Fruit fly (Drosophila melanogaster) whole organism, embryonic: Measurements from ENCODE around the gene ssp3.

Experiments used
- Atf6 ChIP-seq: fragments of 200-800 bp; sonication (Bioruptor generic); IDR thresholded peaks from 2 replicates; pipeline ENCODE4 v1.3.6; 2022; ENCODE audit warnings: missing biosample characterization, missing genetic modification characterization
- CG10654 ChIP-seq: fragments of 200-800 bp; sonication (Bioruptor generic); optimal IDR thresholded peaks from 2 replicates; lab custom pipeline; 2016; ENCODE audit warnings: missing biosample characterization, missing genetic modification characterization
- CG11695 ChIP-seq: fragments of 200-800 bp; sonication (Bioruptor generic); IDR thresholded peaks from 3 replicates; pipeline ENCODE4 v1.3.6; 2022; ENCODE audit warnings: missing biosample characterization, missing genetic modification characterization
- CG12942 ChIP-seq: fragments of 200-800 bp; sonication (Bioruptor generic); optimal IDR thresholded peaks from 3 replicates; lab custom pipeline; 2016; ENCODE audit warnings: missing biosample characterization, missing genetic modification characterization
- CG15073 ChIP-seq: fragments of 200-800 bp; sonication (Bioruptor generic); optimal IDR thresholded peaks from 2 replicates; lab custom pipeline; 2016; ENCODE audit warnings: missing biosample characterization, missing genetic modification characterization
- CG15479 ChIP-seq: fragments of 200-800 bp; sonication (Bioruptor generic); optimal IDR thresholded peaks from 3 replicates; lab custom pipeline; 2019; ENCODE audit warnings: missing biosample characterization, mild to moderate bottlenecking, missing genetic modification characterization, moderate library complexity
- CG17385 ChIP-seq: fragments of 200-800 bp; sonication (Bioruptor generic); optimal IDR thresholded peaks from 3 replicates; lab custom pipeline; 2018; ENCODE audit warnings: missing biosample characterization, mild to moderate bottlenecking, missing genetic modification characterization
- CG2678 ChIP-seq: fragments of 200-800 bp; sonication (Bioruptor generic); optimal IDR thresholded peaks from 3 replicates; lab custom pipeline; 2019; ENCODE audit warnings: missing biosample characterization, mild to moderate bottlenecking, missing genetic modification characterization, moderate library complexity
- CG34376 ChIP-seq: fragments of 200-800 bp; sonication (Bioruptor generic); optimal IDR thresholded peaks from 2 replicates; lab custom pipeline; 2018; ENCODE audit warnings: missing biosample characterization, mild to moderate bottlenecking, missing genetic modification characterization
- CG4328 ChIP-seq: fragments of 200-800 bp; sonication (Bioruptor generic); optimal IDR thresholded peaks from 3 replicates; lab custom pipeline; 2017; ENCODE audit warnings: missing biosample characterization, missing genetic modification reagents, missing genetic modification characterization
- CG4404 ChIP-seq: fragments of 200-800 bp; sonication (Bioruptor generic); IDR thresholded peaks from 2 replicates; pipeline ENCODE4 v1.3.6; 2022; ENCODE audit warnings: missing biosample characterization, missing genetic modification characterization
- CG4820 ChIP-seq: fragments of 200-800 bp; sonication (Bioruptor generic); optimal IDR thresholded peaks from 3 replicates; lab custom pipeline; 2016; ENCODE audit warnings: missing biosample characterization, missing genetic modification characterization
- CG4854 ChIP-seq: fragments of 200-800 bp; sonication (Bioruptor generic); optimal IDR thresholded peaks from 2 replicates; lab custom pipeline; 2016; ENCODE audit warnings: missing biosample characterization, missing genetic modification characterization, inconsistent platforms
- CG5180 ChIP-seq: fragments of 200-800 bp; sonication (Bioruptor generic); optimal IDR thresholded peaks from 3 replicates; lab custom pipeline; 2017; ENCODE audit warnings: missing biosample characterization, missing genetic modification characterization, mild to moderate bottlenecking, moderate library complexity, missing genetic modification reagents
- CG8944 ChIP-seq: fragments of 200-800 bp; sonication (Bioruptor generic); optimal IDR thresholded peaks from 3 replicates; lab custom pipeline; 2016; ENCODE audit warnings: missing biosample characterization, missing genetic modification characterization
- CG9215 ChIP-seq: fragments of 200-800 bp; sonication (Bioruptor generic); IDR thresholded peaks from 2 replicates; pipeline ENCODE4 v1.3.6; 2022; ENCODE audit warnings: missing biosample characterization, missing genetic modification characterization
- CG9817 ChIP-seq: fragments of 200-800 bp; sonication (Bioruptor generic); optimal IDR thresholded peaks from 2 replicates; lab custom pipeline; 2018; ENCODE audit warnings: missing biosample characterization, mild to moderate bottlenecking, missing genetic modification characterization, moderate library complexity
- Dek ChIP-seq: fragments of 200-800 bp; sonication (Bioruptor generic); optimal IDR thresholded peaks from 3 replicates; lab custom pipeline; 2019; ENCODE audit warnings: missing biosample characterization, mild to moderate bottlenecking, missing genetic modification characterization, moderate library complexity
- GATAe ChIP-seq: fragments of 200-800 bp; sonication (Bioruptor generic); conservative IDR thresholded peaks from 2 replicates; pipeline ENCODE4 v1.3.6; 2022; ENCODE audit warnings: missing biosample characterization, missing genetic modification characterization
- Hr78 ChIP-seq, 2 experiments: fragments of 200-800 bp in 1 of 2; fragments of >200 bp in 1 of 2; sonication (Bioruptor generic) in 1 of 2; optimal IDR thresholded peaks; 2 replicates each; lab custom pipeline; 2017 to 2019; ENCODE audit warnings: missing biosample characterization in 2 of 2, missing genetic modification characterization in 2 of 2, mild to moderate bottlenecking in 1 of 2, moderate library complexity in 1 of 2
- NK7.1 ChIP-seq: fragments of 200-800 bp; sonication (Bioruptor generic); optimal IDR thresholded peaks from 3 replicates; lab custom pipeline; 2016; ENCODE audit warnings: missing biosample characterization, missing genetic modification characterization
- Nf-YC ChIP-seq: fragments of 200-800 bp; optimal IDR thresholded peaks from 3 replicates; lab custom pipeline; 2019; ENCODE audit warnings: missing biosample characterization, mild to moderate bottlenecking, missing genetic modification characterization, moderate library complexity
- Oaz ChIP-seq: fragments of 200-800 bp; sonication (Bioruptor generic); IDR thresholded peaks from 2 replicates; pipeline ENCODE4 v1.3.6; 2022; ENCODE audit warnings: missing biosample characterization, missing genetic modification characterization
- Opbp ChIP-seq: fragments of 200-800 bp; sonication (Bioruptor generic); IDR thresholded peaks from 3 replicates; pipeline ENCODE4 v1.3.6; 2022; ENCODE audit warnings: missing biosample characterization, missing genetic modification characterization; ENCODE audit not compliant: partially characterized antibody
- Ptx1 ChIP-seq: fragments of 200-800 bp; sonication (Bioruptor generic); IDR thresholded peaks from 2 replicates; pipeline ENCODE4 v1.3.6; 2022; ENCODE audit warnings: missing biosample characterization, missing genetic modification characterization
- Side ChIP-seq: fragments of 200-800 bp; sonication (Bioruptor generic); optimal IDR thresholded peaks from 2 replicates; lab custom pipeline; 2016; ENCODE audit warnings: missing biosample characterization, missing genetic modification characterization
- br ChIP-seq: fragments of >200 bp; optimal IDR thresholded peaks from 2 replicates; lab custom pipeline; 2017
- chn ChIP-seq: fragments of 200-800 bp; sonication (Bioruptor generic); optimal IDR thresholded peaks from 2 replicates; lab custom pipeline; 2016; ENCODE audit warnings: missing biosample characterization, missing genetic modification characterization
- croc ChIP-seq: fragments of 200-800 bp; sonication (Bioruptor generic); conservative IDR thresholded peaks from 3 replicates; pipeline ENCODE4 v1.3.6; 2022; ENCODE audit warnings: missing biosample characterization, missing genetic modification characterization
- ems ChIP-seq: fragments of 200-800 bp; sonication (Bioruptor generic); optimal IDR thresholded peaks from 3 replicates; lab custom pipeline; 2016; ENCODE audit warnings: missing biosample characterization, missing genetic modification characterization
- exex ChIP-seq: fragments of 200-800 bp; sonication (Bioruptor generic); optimal IDR thresholded peaks from 4 replicates; lab custom pipeline; 2018; ENCODE audit warnings: missing biosample characterization, mild to moderate bottlenecking, missing genetic modification characterization, moderate library complexity
- fd96Cb ChIP-seq: fragments of 200-800 bp; sonication (Bioruptor generic); optimal IDR thresholded peaks from 2 replicates; lab custom pipeline; 2018; ENCODE audit warnings: missing biosample characterization, mild to moderate bottlenecking, missing genetic modification characterization, moderate library complexity
- fru ChIP-seq: fragments of >200 bp; optimal IDR thresholded peaks from 2 replicates; lab custom pipeline; 2017
- gsb ChIP-seq: fragments of 200-800 bp; sonication (Bioruptor generic); IDR thresholded peaks from 2 replicates; pipeline ENCODE4 v1.3.6; 2022; ENCODE audit warnings: missing biosample characterization, missing genetic modification characterization
- hb ChIP-seq: fragments of 200-800 bp; sonication (Bioruptor generic); IDR thresholded peaks from 3 replicates; pipeline ENCODE4 v1.3.6; 2022; ENCODE audit warnings: missing biosample characterization, missing genetic modification characterization; ENCODE audit not compliant: partially characterized antibody
- jing ChIP-seq: fragments of 200-800 bp; sonication (Bioruptor generic); optimal IDR thresholded peaks from 2 replicates; lab custom pipeline; 2018; ENCODE audit warnings: missing biosample characterization, mild to moderate bottlenecking, missing genetic modification characterization
- lab ChIP-seq: fragments of 200-800 bp; sonication (Bioruptor generic); optimal IDR thresholded peaks from 3 replicates; lab custom pipeline; 2017; ENCODE audit warnings: missing biosample characterization, missing genetic modification characterization, mild to moderate bottlenecking, moderate library complexity, missing genetic modification reagents
- lilli ChIP-seq: fragments of 200-800 bp; sonication (Bioruptor generic); optimal IDR thresholded peaks from 3 replicates; lab custom pipeline; 2016; ENCODE audit warnings: missing biosample characterization, missing genetic modification characterization
- lov ChIP-seq, 2 experiments: fragments of 200-800 bp in 1 of 2; fragments of >200 bp in 1 of 2; sonication (Bioruptor generic) in 1 of 2; IDR thresholded peaks in 1 of 2; optimal IDR thresholded peaks in 1 of 2; 2 replicates in 1 of 2; 3 replicates in 1 of 2; pipeline versions ENCODE4 v1.3.6 to Lab custom; 2017 to 2022; ENCODE audit warnings: missing biosample characterization in 1 of 2, missing genetic modification characterization in 1 of 2
- prd ChIP-seq, 3 experiments: fragments of >200 bp in 2 of 3; fragments of 200-800 bp in 1 of 3; sonication (Bioruptor generic) in 1 of 3; optimal IDR thresholded peaks in 2 of 3; IDR thresholded peaks in 1 of 3; 2 replicates in 2 of 3; 3 replicates in 1 of 3; pipeline versions ENCODE4 v1.3.6 to Lab custom; 2017 to 2022; ENCODE audit warnings: missing biosample characterization in 1 of 3, missing genetic modification characterization in 1 of 3
- ranshi ChIP-seq: fragments of 200-800 bp; sonication (Bioruptor generic); IDR thresholded peaks from 2 replicates; pipeline ENCODE4 v1.3.6; 2022; ENCODE audit warnings: missing biosample characterization, missing genetic modification characterization
- sens ChIP-seq: fragments of 200-800 bp; sonication (Bioruptor generic); peaks from one replicate; lab custom pipeline; 2016; ENCODE audit warnings: missing biosample characterization, missing genetic modification characterization
- sob ChIP-seq: fragments of 200-800 bp; sonication (Bioruptor generic); IDR thresholded peaks from 2 replicates; pipeline ENCODE4 v1.3.6; 2022; ENCODE audit warnings: missing biosample characterization, missing genetic modification characterization
- ssp ChIP-seq: fragments of 200-800 bp; sonication (Bioruptor generic); IDR thresholded peaks from 2 replicates; pipeline ENCODE4 v1.3.6; 2022; ENCODE audit warnings: missing biosample characterization, missing genetic modification characterization
- tin ChIP-seq: fragments of 200-800 bp; sonication (Bioruptor generic); optimal IDR thresholded peaks from 3 replicates; lab custom pipeline; 2016; ENCODE audit warnings: missing biosample characterization, missing genetic modification characterization
- ttk ChIP-seq: fragments of 200-800 bp; sonication (Bioruptor generic); IDR thresholded peaks from 2 replicates; pipeline ENCODE4 v2.1.2; 2022; ENCODE audit warnings: missing biosample characterization, missing genetic modification characterization
- unpg ChIP-seq: fragments of 200-800 bp; sonication (Bioruptor generic); optimal IDR thresholded peaks from 3 replicates; lab custom pipeline; 2018; ENCODE audit warnings: missing biosample characterization, mild to moderate bottlenecking, missing genetic modification characterization, moderate library complexity
- vnd ChIP-seq: fragments of 200-800 bp; sonication (Bioruptor generic); IDR thresholded peaks from 3 replicates; pipeline ENCODE4 v1.3.6; 2022; ENCODE audit warnings: missing biosample characterization, missing genetic modification characterization; ENCODE audit not compliant: partially characterized antibody
- zf30C ChIP-seq: fragments of 200-800 bp; sonication (Bioruptor generic); optimal IDR thresholded peaks from 3 replicates; lab custom pipeline; 2018; ENCODE audit warnings: missing biosample characterization, mild to moderate bottlenecking, missing genetic modification characterization
- zfh1 ChIP-seq: fragments of 200-800 bp; sonication (Bioruptor generic); IDR thresholded peaks from 3 replicates; pipeline ENCODE4 v1.3.6; 2022; ENCODE audit warnings: missing biosample characterization, missing genetic modification characterization

Gene ssp3

DNA sequence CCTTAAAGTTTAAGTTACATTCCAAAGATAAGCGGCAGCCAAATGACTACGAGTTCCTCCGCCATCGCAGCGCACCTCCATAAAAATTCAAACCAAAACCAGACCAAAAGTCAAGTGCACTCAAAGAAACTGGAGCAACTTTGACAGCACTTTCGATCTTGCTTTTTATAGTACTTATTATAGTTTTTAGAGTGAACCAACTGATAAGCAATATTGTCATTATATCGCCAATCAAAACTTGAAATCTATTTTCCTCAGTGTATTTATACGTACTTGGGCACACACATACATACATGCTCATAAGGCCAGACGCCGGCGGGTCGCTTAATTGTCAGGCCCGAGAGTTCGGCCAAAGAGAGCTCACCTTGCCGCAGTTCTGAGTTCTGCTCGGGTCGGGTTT is 53.7 kb downstream of the ssp3 start (continued):
- TF ChIP-seq CG17385 (GFP tag; lab: Kevin White, UChicago) (peak; percentile 68), GATAe (GFP tag; lab: Robert Waterston, UW) (no peak), ranshi (GFP tag; lab: Robert Waterston, UW) (peak; percentile 74; the same call in 1 of the 2 replicates), CG11695 (GFP tag; lab: Robert Waterston, UW) (peak; percentile 44; the same call in 1 of the 3 replicates), CG4854 (peak; percentile 56), CG15479 (GFP tag; lab: Kevin White, UChicago) (peak; percentile 59), exex (tag; lab: Kevin White, UChicago) (no peak), br (no peak), lab (GFP tag; lab: Kevin White, UChicago) (peak; percentile 40), sob (peak; percentile 55; the same call in 1 of the 2 replicates), CG10654 (GFP tag; lab: Kevin White, UChicago) (peak; percentile 53), lov (optimal IDR thresholded peaks at IDR 0.05; lab: Kevin White, UChicago) (no peak), lov (GFP tag; IDR thresholded peaks at IDR 0.05; lab: Robert Waterston, UW) (peak; percentile 92), CG8944 (GFP tag; lab: Kevin White, UChicago) (peak; percentile 69), unpg (GFP tag; lab: Kevin White, UChicago) (peak; percentile 83), CG34376 (no peak), fd96Cb (tag; lab: Kevin White, UChicago) (peak; percentile 78), CG4820 (GFP tag; lab: Kevin White, UChicago) (peak; percentile 85), CG9817 (tag; lab: Kevin White, UChicago) (peak; percentile 38), croc (GFP tag; lab: Robert Waterston, UW) (peak; percentile 77), tin (GFP tag; lab: Kevin White, UChicago) (peak; percentile 86), ssp (GFP tag; lab: Robert Waterston, UW) (peak; percentile 56), Side (GFP tag; lab: Kevin White, UChicago) (peak; percentile 79), Ptx1 (GFP tag; lab: Robert Waterston, UW) (peak; percentile 52; the same call in 1 of the 2 replicates), CG12942 (peak; percentile 29), ems (peak; percentile 72), CG4328 (GFP tag; lab: Kevin White, UChicago) (no peak), Atf6 (GFP tag; lab: Robert Waterston, UW) (peak; percentile 53; the same call in 1 of the 2 replicates), sens (GFP tag; lab: Kevin White, UChicago) (peak; percentile 96), chn (peak; percentile 88), Hr78 (GFP tag; optimal IDR thresholded peaks at IDR 0.05; lab: Kevin White, UChicago) (peak in 1 of 2 experiments; percentile 24), CG5180 (GFP tag; lab: Kevin White, UChicago) (peak; percentile 30), fru (lab: Kevin White, UChicago) (no peak), CG2678 (tag; lab: Kevin White, UChicago) (peak; percentile 71), vnd (GFP tag; lab: Robert Waterston, UW) (no peak), jing (peak; percentile 47), zfh1 (GFP tag; lab: Robert Waterston, UW) (peak; percentile 95), ttk (GFP tag; lab: Robert Waterston, UW) (peak; percentile 56; the same call in 1 of the 2 replicates), prd (optimal IDR thresholded peaks at IDR 0.05; lab: Kevin White, UChicago) (no peak), prd (GFP tag; IDR thresholded peaks at IDR 0.05; lab: Robert Waterston, UW) (peak; percentile 94), hb (GFP tag; lab: Robert Waterston, UW) (no peak), CG15073 (GFP tag; lab: Kevin White, UChicago) (no peak), CG4404 (GFP tag; lab: Robert Waterston, UW) (peak; percentile 90), Nf-YC (tag; lab: Kevin White, UChicago) (no peak), Oaz (0 out of 2 replicates have a peak, but pooled peaks have one; percentile 14), lilli (GFP tag; lab: Kevin White, UChicago) (peak; percentile 76), Opbp (GFP tag; lab: Robert Waterston, UW) (no peak), zf30C (GFP tag; lab: Kevin White, UChicago) (peak; percentile 87), CG9215 (GFP tag; lab: Robert Waterston, UW) (0 out of 2 replicates have a peak, but pooled peaks have one; percentile 4), gsb (GFP tag; lab: Robert Waterston, UW) (no peak), NK7.1 (GFP tag; lab: Kevin White, UChicago) (peak; percentile 36), Dek (tag; lab: Kevin White, UChicago) (no peak)
